Fruit fly (Drosophila melanogaster): ENCODE data around the gene Myc.

DNA sequence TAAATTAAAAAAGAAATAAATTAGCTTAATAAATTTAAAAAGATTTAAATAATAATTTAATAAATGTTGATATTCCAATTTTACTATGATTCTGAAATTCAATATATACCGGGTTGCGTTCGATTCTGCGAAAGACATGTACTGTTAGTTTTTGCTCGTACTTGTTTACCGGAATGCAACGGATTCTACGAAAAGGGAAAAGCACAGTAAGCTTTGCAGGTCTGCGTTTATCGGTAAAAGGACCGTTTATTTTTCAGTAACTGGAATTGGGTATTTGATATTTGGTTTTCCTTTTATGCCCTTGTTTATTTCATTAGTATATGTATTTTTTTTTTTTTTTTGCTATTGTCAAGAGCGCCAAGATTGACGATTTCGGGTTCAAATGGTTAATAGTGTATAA is 1.3 kb downstream of the Myc start:
- TF ChIP-seq insv (optimal IDR thresholded peaks at IDR 0.05) (no peak), Sin3A (optimal IDR thresholded peaks at IDR 0.05) (no peak)

Measured in Kc167 (cell line).